Fruit fly (Drosophila melanogaster) whole organism, prepupa: ENCODE results near the gene Pdhb.

Experiments
- CG15336 ChIP-seq: fragments of 200-800 bp; sonication (Bioruptor generic); IDR thresholded peaks from 2 replicates; pipeline ENCODE4 v1.3.6; 2022; ENCODE audit warnings: missing biosample characterization, missing genetic modification characterization
- CG1621 ChIP-seq: fragments of 200-800 bp; sonication (Bioruptor generic); optimal IDR thresholded peaks from 3 replicates; lab custom pipeline; 2018; ENCODE audit warnings: missing biosample characterization, mild to moderate bottlenecking, missing genetic modification characterization
- CG16779 ChIP-seq: fragments of 200-800 bp; sonication (Bioruptor generic); optimal IDR thresholded peaks from 3 replicates; lab custom pipeline; 2017; ENCODE audit warnings: missing biosample characterization, mild to moderate bottlenecking, missing genetic modification characterization
- CG3032 ChIP-seq: fragments of 200-800 bp; optimal IDR thresholded peaks from 2 replicates; lab custom pipeline; 2019; ENCODE audit warnings: missing biosample characterization, mild to moderate bottlenecking, missing genetic modification characterization, moderate library complexity
- CG31627 ChIP-seq: fragments of 200-800 bp; sonication (Bioruptor generic); optimal IDR thresholded peaks from 3 replicates; lab custom pipeline; 2016; ENCODE audit warnings: missing biosample characterization, missing genetic modification characterization
- CG32006 ChIP-seq: fragments of 200-800 bp; sonication (Bioruptor generic); optimal IDR thresholded peaks from 3 replicates; lab custom pipeline; 2017; ENCODE audit warnings: missing biosample characterization, mild to moderate bottlenecking, missing genetic modification characterization
- CG34406 ChIP-seq: fragments of 200-800 bp; sonication (Bioruptor generic); optimal IDR thresholded peaks from 3 replicates; lab custom pipeline; 2016; ENCODE audit warnings: missing biosample characterization, missing genetic modification characterization
- CG3919 ChIP-seq: fragments of 200-800 bp; sonication (Bioruptor generic); optimal IDR thresholded peaks from 3 replicates; lab custom pipeline; 2016; ENCODE audit warnings: missing biosample characterization, missing genetic modification characterization
- CG6163 ChIP-seq: fragments of 200-800 bp; sonication (Bioruptor generic); IDR thresholded peaks from 3 replicates; pipeline ENCODE4 v1.3.6; 2022; ENCODE audit warnings: missing biosample characterization, missing genetic modification characterization
- CG6792 ChIP-seq: fragments of 200-800 bp; sonication (Bioruptor generic); optimal IDR thresholded peaks from 3 replicates; lab custom pipeline; 2016; ENCODE audit warnings: missing biosample characterization, missing genetic modification characterization
- CG7368 ChIP-seq: fragments of 200-800 bp; sonication (Bioruptor generic); optimal IDR thresholded peaks from 3 replicates; lab custom pipeline; 2016; ENCODE audit warnings: missing biosample characterization, missing genetic modification characterization
- CG8119 ChIP-seq: fragments of 200-800 bp; sonication (Bioruptor generic); IDR thresholded peaks from 3 replicates; pipeline ENCODE4 v1.3.6; 2022; ENCODE audit warnings: missing biosample characterization, missing genetic modification characterization
- Eip78C ChIP-seq: fragments of 200-800 bp; sonication (Bioruptor generic); peaks from one replicate; lab custom pipeline; 2016; ENCODE audit warnings: missing biosample characterization, missing genetic modification characterization
- Eip93F ChIP-seq: fragments of 200-800 bp; sonication (Bioruptor generic); optimal IDR thresholded peaks from 2 replicates; lab custom pipeline; 2016; ENCODE audit warnings: missing biosample characterization, mild to moderate bottlenecking, missing genetic modification characterization
- Ets21C ChIP-seq: fragments of 200-800 bp; sonication (Bioruptor generic); optimal IDR thresholded peaks from 3 replicates; lab custom pipeline; 2016; ENCODE audit warnings: missing biosample characterization, missing genetic modification characterization
- Ets96B ChIP-seq: fragments of 200-800 bp; optimal IDR thresholded peaks from 2 replicates; lab custom pipeline; 2019; ENCODE audit warnings: missing biosample characterization, mild to moderate bottlenecking, missing genetic modification characterization, moderate library complexity
- Hr38 ChIP-seq: sonication (Bioruptor generic); optimal IDR thresholded peaks from 2 replicates; lab custom pipeline; 2016; ENCODE audit warnings: missing biosample characterization, missing genetic modification characterization
- Hr39 ChIP-seq: fragments of 200-800 bp; sonication (Bioruptor generic); optimal IDR thresholded peaks from 2 replicates; lab custom pipeline; 2016; ENCODE audit warnings: missing biosample characterization, missing genetic modification characterization
- Hr4 ChIP-seq: fragments of 200-800 bp; sonication (Bioruptor generic); optimal IDR thresholded peaks from 3 replicates; lab custom pipeline; 2016; ENCODE audit warnings: missing biosample characterization, missing genetic modification characterization
- Lpt ChIP-seq: fragments of 200-800 bp; sonication (Bioruptor generic); optimal IDR thresholded peaks from 3 replicates; lab custom pipeline; 2016; ENCODE audit warnings: missing biosample characterization, missing genetic modification characterization
- Met ChIP-seq: fragments of 200-800 bp; sonication (Bioruptor generic); optimal IDR thresholded peaks from 3 replicates; lab custom pipeline; 2016; ENCODE audit warnings: missing biosample characterization, missing genetic modification characterization
- OdsH ChIP-seq: fragments of 200-800 bp; sonication (Bioruptor generic); optimal IDR thresholded peaks from 3 replicates; lab custom pipeline; 2016; ENCODE audit warnings: missing biosample characterization, missing genetic modification characterization
- Sox102F ChIP-seq: fragments of 200-800 bp; sonication (Bioruptor generic); optimal IDR thresholded peaks from 2 replicates; lab custom pipeline; 2016; ENCODE audit warnings: missing biosample characterization, mild to moderate bottlenecking, missing genetic modification characterization
- Sox14 ChIP-seq: fragments of 200-800 bp; sonication (Bioruptor generic); optimal IDR thresholded peaks from 3 replicates; lab custom pipeline; 2016; ENCODE audit warnings: missing biosample characterization, missing genetic modification characterization
- achi ChIP-seq: fragments of 200-800 bp; sonication (Bioruptor generic); optimal IDR thresholded peaks from 3 replicates; lab custom pipeline; 2016; ENCODE audit warnings: missing biosample characterization, missing genetic modification characterization
- acj6 ChIP-seq: fragments of 200-800 bp; sonication (Bioruptor generic); optimal IDR thresholded peaks from 3 replicates; lab custom pipeline; 2016; ENCODE audit warnings: missing biosample characterization, missing genetic modification characterization
- cyc ChIP-seq: fragments of 200-800 bp; sonication (Bioruptor generic); optimal IDR thresholded peaks from 3 replicates; lab custom pipeline; 2016; ENCODE audit warnings: missing biosample characterization, missing genetic modification characterization
- dac ChIP-seq: fragments of 200-800 bp; sonication (Bioruptor generic); optimal IDR thresholded peaks from 2 replicates; lab custom pipeline; 2017; ENCODE audit warnings: missing biosample characterization, mild to moderate bottlenecking, missing genetic modification characterization
- eg ChIP-seq: fragments of 200-800 bp; sonication (Bioruptor generic); IDR thresholded peaks from 3 replicates; pipeline ENCODE4 v1.3.6; 2022; ENCODE audit warnings: missing biosample characterization, missing genetic modification characterization
- esn ChIP-seq: fragments of 200-800 bp; sonication (Bioruptor generic); optimal IDR thresholded peaks from 2 replicates; lab custom pipeline; 2016; ENCODE audit warnings: missing biosample characterization, mild to moderate bottlenecking, missing genetic modification characterization, moderate library complexity
- fd59A ChIP-seq: fragments of 200-800 bp; sonication (Bioruptor generic); optimal IDR thresholded peaks from 2 replicates; lab custom pipeline; 2017; ENCODE audit warnings: missing biosample characterization, mild to moderate bottlenecking, missing genetic modification characterization, missing genetic modification reagents
- fd85E ChIP-seq: fragments of 200-800 bp; sonication (Bioruptor generic); optimal IDR thresholded peaks from 3 replicates; lab custom pipeline; 2016; ENCODE audit warnings: missing biosample characterization, missing genetic modification characterization
- fkh ChIP-seq: fragments of 200-800 bp; sonication (Bioruptor generic); optimal IDR thresholded peaks from 3 replicates; lab custom pipeline; 2017; ENCODE audit warnings: missing biosample characterization, mild to moderate bottlenecking, missing genetic modification characterization, moderate library complexity
- pdm3 ChIP-seq: fragments of 200-800 bp; sonication (Bioruptor generic); optimal IDR thresholded peaks from 3 replicates; lab custom pipeline; 2016; ENCODE audit warnings: missing biosample characterization, missing genetic modification characterization
- salr ChIP-seq, 2 experiments: fragments of 200-800 bp; sonication (Bioruptor generic); optimal IDR thresholded peaks; 3 replicates each; lab custom pipeline; 2016 to 2018; ENCODE audit warnings: missing biosample characterization in 2 of 2, missing genetic modification characterization in 2 of 2, mild to moderate bottlenecking in 1 of 2
- spab ChIP-seq: fragments of 200-800 bp; sonication (Bioruptor generic); optimal IDR thresholded peaks from 2 replicates; lab custom pipeline; 2017; ENCODE audit warnings: missing biosample characterization, mild to moderate bottlenecking, missing genetic modification characterization, missing genetic modification reagents
- ss ChIP-seq, 2 experiments: fragments of 200-800 bp; sonication (Bioruptor generic); optimal IDR thresholded peaks; 2 replicates in 1 of 2; 3 replicates in 1 of 2; lab custom pipeline; 2017 to 2018; ENCODE audit warnings: mild to moderate bottlenecking in 2 of 2, missing biosample characterization in 2 of 2, missing genetic modification characterization in 2 of 2, moderate library complexity in 1 of 2
- svp ChIP-seq: fragments of 200-800 bp; sonication (Bioruptor generic); peaks from one replicate; lab custom pipeline; 2016; ENCODE audit warnings: missing biosample characterization, missing genetic modification characterization
- vri ChIP-seq: fragments of 200-800 bp; sonication (Bioruptor generic); optimal IDR thresholded peaks from 3 replicates; lab custom pipeline; 2016; ENCODE audit warnings: missing biosample characterization, mild to moderate bottlenecking, missing genetic modification characterization

Pdhb gene

dm6 chr3R:29064682-29065100 lies 48.2 kb upstream of the Pdhb start (continued):
- TF ChIP-seq Met = peak; percentile 30
- TF ChIP-seq dac (GFP tag; lab: Kevin White, UChicago) = peak; percentile 29
- TF ChIP-seq CG34406 (GFP tag; lab: Kevin White, UChicago) = peak; percentile 26
- TF ChIP-seq eg (GFP tag; lab: Robert Waterston, UW) = no peak
- TF ChIP-seq CG3919 (GFP tag; lab: Kevin White, UChicago) = peak; percentile 55
- peak in 1 of 2 experiments; percentile 35 for TF ChIP-seq salr (GFP tag; optimal IDR thresholded peaks at IDR 0.05; lab: Kevin White, UChicago)
- TF ChIP-seq acj6 (GFP tag; lab: Kevin White, UChicago) = peak; percentile 22
- TF ChIP-seq CG32006 (GFP tag; lab: Kevin White, UChicago) = peak; percentile 52
- peak; percentile 49 for TF ChIP-seq Hr4 (GFP tag; lab: Kevin White, UChicago)
- peak; percentile 35 for TF ChIP-seq Lpt (GFP tag; lab: Kevin White, UChicago)
- peak; percentile 15 for TF ChIP-seq CG1621 (tag; lab: Kevin White, UChicago)
- TF ChIP-seq Sox14 (GFP tag; lab: Kevin White, UChicago) = peak; percentile 23
- TF ChIP-seq ss (GFP tag; optimal IDR thresholded peaks at IDR 0.05; lab: Kevin White, UChicago) = peak in 1 of 2 experiments; percentile 34
- peak; percentile 24 for TF ChIP-seq CG31627 (GFP tag; lab: Kevin White, UChicago)
- TF ChIP-seq Hr39 (GFP tag; lab: Kevin White, UChicago) = peak; percentile 28
- no peak for TF ChIP-seq CG16779
- no peak for TF ChIP-seq CG6163 (GFP tag; lab: Robert Waterston, UW)
- peak; percentile 12 for TF ChIP-seq spab (GFP tag; lab: Kevin White, UChicago)
- peak; percentile 44 for TF ChIP-seq esn
- peak; percentile 24 for TF ChIP-seq cyc (GFP tag; lab: Kevin White, UChicago)
- peak; percentile 45 for TF ChIP-seq Sox102F
- no peak for TF ChIP-seq fd59A (GFP tag; lab: Kevin White, UChicago)
- TF ChIP-seq Ets21C = no peak
- peak; percentile 94 for TF ChIP-seq svp
- TF ChIP-seq Hr38 (GFP tag; lab: Kevin White, UChicago) = no peak
- TF ChIP-seq CG15336 (GFP tag; lab: Robert Waterston, UW) = no peak
- no peak for TF ChIP-seq fd85E (GFP tag; lab: Kevin White, UChicago)
- TF ChIP-seq achi (GFP tag; lab: Kevin White, UChicago) = peak; percentile 40
- TF ChIP-seq OdsH (GFP tag; lab: Kevin White, UChicago) = peak; percentile 40
- TF ChIP-seq CG3032 (tag; lab: Kevin White, UChicago) = peak; percentile 8
- peak; percentile 33 for TF ChIP-seq Ets96B (tag; lab: Kevin White, UChicago)
- no peak for TF ChIP-seq CG8119 (GFP tag; lab: Robert Waterston, UW)
- peak; percentile 35 for TF ChIP-seq CG6792 (GFP tag; lab: Kevin White, UChicago)

dm6 chr3R:29066285-29066684 lies 46.6 kb upstream of the Pdhb start:
- TF ChIP-seq cyc (GFP tag; lab: Kevin White, UChicago) = no peak
- TF ChIP-seq fkh (GFP tag; lab: Kevin White, UChicago) = peak; percentile 83
- TF ChIP-seq ss (GFP tag; optimal IDR thresholded peaks at IDR 0.05; lab: Kevin White, UChicago) = no peak
- TF ChIP-seq, all 60 proteins: peak for 1

dm6 chr3R:29067091-29067490 lies 45.8 kb upstream of the Pdhb start:
- TF ChIP-seq vri = peak; percentile 81
- no peak for TF ChIP-seq dac (GFP tag; lab: Kevin White, UChicago)
- TF ChIP-seq CG16779 = no peak
- TF ChIP-seq Sox102F = no peak
- no peak for TF ChIP-seq CG32006 (GFP tag; lab: Kevin White, UChicago)
- no peak for TF ChIP-seq CG7368 (GFP tag; lab: Kevin White, UChicago)
- TF ChIP-seq cyc (GFP tag; lab: Kevin White, UChicago) = no peak
- peak; percentile 8 for TF ChIP-seq Sox14 (GFP tag; lab: Kevin White, UChicago)
- TF ChIP-seq Eip93F (GFP tag; lab: Kevin White, UChicago) = peak; percentile 47
- no peak for TF ChIP-seq pdm3
- peak; percentile 21 for TF ChIP-seq Eip78C (GFP tag; lab: Kevin White, UChicago)
- peak; percentile 59 for TF ChIP-seq svp
